Fruit fly (Drosophila melanogaster) whole organism, embryonic: Measurements from ENCODE around the gene brat.

Experiments used
- Bdp1 ChIP-seq: fragments of 200-800 bp; sonication (Bioruptor generic); optimal IDR thresholded peaks from 3 replicates; lab custom pipeline; 2016; ENCODE audit warnings: missing biosample characterization, missing genetic modification characterization
- CG12744 ChIP-seq: fragments of 200-800 bp; sonication (Bioruptor generic); optimal IDR thresholded peaks from 2 replicates; lab custom pipeline; 2016; ENCODE audit warnings: missing biosample characterization, missing genetic modification characterization
- CG17829 ChIP-seq: fragments of 200-800 bp; optimal IDR thresholded peaks from 2 replicates; lab custom pipeline; 2019; ENCODE audit warnings: missing biosample characterization, mild to moderate bottlenecking, missing genetic modification characterization, moderate library complexity
- CG18011 ChIP-seq: fragments of 200-800 bp; sonication (Bioruptor generic); optimal IDR thresholded peaks from 2 replicates; lab custom pipeline; 2017; ENCODE audit warnings: missing biosample characterization, missing genetic modification characterization, mild to moderate bottlenecking, moderate library complexity, missing genotype
- CG7839 ChIP-seq: fragments of 200-800 bp; sonication (Bioruptor generic); optimal IDR thresholded peaks from 3 replicates; lab custom pipeline; 2018; ENCODE audit warnings: missing biosample characterization, mild to moderate bottlenecking, missing genetic modification characterization, moderate library complexity
- Dp ChIP-seq: fragments of 200-800 bp; sonication (Bioruptor generic); optimal IDR thresholded peaks from 2 replicates; lab custom pipeline; 2018; ENCODE audit warnings: missing biosample characterization, mild to moderate bottlenecking, missing genetic modification characterization, moderate library complexity
- aop ChIP-seq: fragments of 200-800 bp; sonication (Bioruptor generic); IDR thresholded peaks from 2 replicates; pipeline ENCODE4 v1.3.6; 2022; ENCODE audit warnings: missing biosample characterization, missing genetic modification characterization
- kni ChIP-seq: fragments of 200-800 bp; sonication (Bioruptor generic); optimal IDR thresholded peaks from 3 replicates; lab custom pipeline; 2017; ENCODE audit warnings: mild to moderate bottlenecking, missing biosample characterization, missing genetic modification reagents, missing genetic modification characterization
- otp ChIP-seq: fragments of 200-800 bp; sonication (Bioruptor generic); IDR thresholded peaks from 3 replicates; pipeline ENCODE4, ENCODE4 v1.3.6; 2022; ENCODE audit warnings: missing biosample characterization, missing genetic modification characterization
- slou ChIP-seq: fragments of 200-800 bp; sonication (Bioruptor generic); optimal IDR thresholded peaks from 3 replicates; lab custom pipeline; 2016; ENCODE audit warnings: missing biosample characterization, missing genetic modification characterization
- tio ChIP-seq: fragments of 200-800 bp; sonication (Bioruptor generic); optimal IDR thresholded peaks from 2 replicates; lab custom pipeline; 2017; ENCODE audit warnings: missing biosample characterization, missing genetic modification characterization, inconsistent platforms
- vfl ChIP-seq: fragments of 200-800 bp; sonication (Bioruptor generic); optimal IDR thresholded peaks from 2 replicates; lab custom pipeline; 2016; ENCODE audit warnings: missing biosample characterization, missing genetic modification characterization

DNA sequence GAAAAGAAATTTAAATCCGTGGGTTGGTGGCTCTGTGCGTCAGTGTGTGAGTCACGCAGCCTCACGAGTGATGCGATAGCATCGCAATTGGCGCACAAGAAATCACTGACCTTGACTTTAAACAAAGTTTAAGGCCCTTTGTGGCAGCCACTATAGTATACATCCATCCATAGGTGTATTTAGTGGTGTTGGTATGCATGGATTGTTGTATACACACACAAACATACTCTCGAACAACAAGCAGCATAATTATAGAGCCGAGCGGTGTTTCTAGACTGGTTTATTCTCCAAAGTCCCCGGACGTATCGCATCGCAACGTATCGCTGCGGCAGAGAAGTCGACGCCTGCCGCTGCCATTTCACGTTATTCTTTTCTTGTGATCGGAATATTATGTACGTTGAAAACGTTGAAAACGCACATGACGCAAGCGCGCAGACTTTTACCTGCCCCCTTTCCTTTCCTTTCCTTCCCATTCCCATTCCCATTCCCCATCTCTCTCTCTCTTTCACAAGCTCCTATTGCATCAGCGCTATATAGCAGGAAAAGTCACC is 23.2 kb downstream of the brat start:
- TF ChIP-seq CG7839, result no peak
- TF ChIP-seq Dp (GFP tag; lab: Kevin White, UChicago), result no peak
- TF ChIP-seq Bdp1, result no peak
- no peak for TF ChIP-seq CG17829 (tag; lab: Kevin White, UChicago)
- no peak for TF ChIP-seq slou (GFP tag; lab: Kevin White, UChicago)
- TF ChIP-seq tio (GFP tag; lab: Kevin White, UChicago), result no peak
- peak; percentile 90 for TF ChIP-seq kni (GFP tag; lab: Kevin White, UChicago)
- no peak for TF ChIP-seq CG18011 (GFP tag; lab: Kevin White, UChicago)
- no peak for TF ChIP-seq otp (GFP tag; lab: Robert Waterston, UW)
- TF ChIP-seq vfl, result no peak
- TF ChIP-seq aop (GFP tag; lab: Robert Waterston, UW), result no peak
- TF ChIP-seq CG12744, result no peak
